Worm (Caenorhabditis elegans) whole organism, young adult: ENCODE results near the gene crp-1.

Experiments used
- F10E7.11 ChIP-seq: sonication (generic microtip); optimal IDR thresholded peaks from 2 replicates; lab custom pipeline; 2017; ENCODE audit warnings: mild to moderate bottlenecking, missing genetic modification characterization, moderate library complexity, missing compliant biosample characterization
- F57A8.1 ChIP-seq: fragments of 200-800 bp; sonication (Bioruptor generic); optimal IDR thresholded peaks from 2 replicates; lab custom pipeline; 2018; ENCODE audit warnings: mild to moderate bottlenecking, missing genetic modification characterization, moderate library complexity, missing compliant biosample characterization
- K11D2.4 ChIP-seq: fragments of 200-800 bp; sonication (Bioruptor generic); IDR thresholded peaks from 2 replicates; pipeline ENCODE4 v1.3.6; 2022; ENCODE audit warnings: missing genetic modification reagents, missing genetic modification characterization, missing compliant biosample characterization
- T07F8.4 ChIP-seq: sonication (generic microtip); optimal IDR thresholded peaks from 2 replicates; lab custom pipeline; 2016; ENCODE audit warnings: mild to moderate bottlenecking, missing genetic modification characterization, moderate library complexity, missing compliant biosample characterization
- Y53F4B.3 ChIP-seq: fragments of 200-800 bp; sonication (Bioruptor generic); IDR thresholded peaks from 2 replicates; pipeline ENCODE4 v1.3.6; 2022; ENCODE audit warnings: missing genetic modification reagents, missing genetic modification characterization, missing compliant biosample characterization
- Y53G8AR.9 ChIP-seq: fragments of 200-800 bp; sonication (Bioruptor generic); conservative IDR thresholded peaks from 2 replicates; pipeline ENCODE4 v1.3.6; 2022; ENCODE audit warnings: missing genetic modification reagents, missing genetic modification characterization, missing compliant biosample characterization
- Y79H2A.3 ChIP-seq: fragments of 200-800 bp; sonication (Bioruptor generic); conservative IDR thresholded peaks from 2 replicates; pipeline ENCODE4 v1.3.6; 2022; ENCODE audit warnings: missing genetic modification reagents, missing genetic modification characterization, missing compliant biosample characterization
- ZK185.1 ChIP-seq: sonication (generic microtip); optimal IDR thresholded peaks from 2 replicates; lab custom pipeline; 2016; ENCODE audit warnings: mild to moderate bottlenecking, missing genetic modification characterization, missing compliant biosample characterization; ENCODE audit not compliant: poor library complexity, severe bottlenecking
- attf-5 ChIP-seq: fragments of 200-800 bp; sonication (Bioruptor generic); optimal IDR thresholded peaks from 2 replicates; lab custom pipeline; 2018; ENCODE audit warnings: mild to moderate bottlenecking, missing genetic modification characterization, missing compliant biosample characterization
- attf-6 ChIP-seq: fragments of 200-800 bp; sonication (Bioruptor generic); IDR thresholded peaks from 2 replicates; pipeline ENCODE4 v1.3.6; 2022; ENCODE audit warnings: missing genetic modification reagents, missing genetic modification characterization, missing compliant biosample characterization
- ccch-3 ChIP-seq: fragments of 200-800 bp; sonication (Bioruptor generic); optimal IDR thresholded peaks from 2 replicates; lab custom pipeline; 2018; ENCODE audit warnings: mild to moderate bottlenecking, missing genetic modification characterization, missing compliant biosample characterization
- cebp-1 ChIP-seq, 2 experiments: fragments of 200-800 bp in 1 of 2; sonication (Bioruptor generic) in 1 of 2; sonication (generic microtip) in 1 of 2; IDR thresholded peaks in 1 of 2; optimal IDR thresholded peaks in 1 of 2; 2 replicates each; pipeline versions ENCODE4 v1.3.6 to Lab custom; 2017 to 2022; ENCODE audit warnings: missing compliant biosample characterization in 2 of 2, missing genetic modification characterization in 2 of 2, mild to moderate bottlenecking in 1 of 2, missing genetic modification reagents in 1 of 2, moderate library complexity in 1 of 2
- cebp-2 ChIP-seq: fragments of 200-800 bp; sonication (Bioruptor generic); IDR thresholded peaks from 2 replicates; pipeline ENCODE4 v1.3.6; 2022; ENCODE audit warnings: missing genetic modification characterization, missing compliant biosample characterization
- chd-7 ChIP-seq: sonication (generic microtip); optimal IDR thresholded peaks from 2 replicates; lab custom pipeline; 2016; ENCODE audit warnings: mild to moderate bottlenecking, missing genetic modification characterization, moderate library complexity, missing compliant biosample characterization
- dox-1 ChIP-seq: fragments of 200-800 bp; sonication (Bioruptor generic); IDR thresholded peaks from 2 replicates; pipeline ENCODE4 v1.3.6; 2022; ENCODE audit warnings: missing genetic modification reagents, missing genetic modification characterization, missing compliant biosample characterization
- efl-1 ChIP-seq: fragments of 150-350 bp; optimal IDR thresholded peaks from 2 replicates; lab custom pipeline; 2014; ENCODE audit warnings: missing biosample characterization, missing genetic modification reagents, missing genetic modification characterization
- him-1 ChIP-seq: sonication (generic microtip); optimal IDR thresholded peaks from 2 replicates; lab custom pipeline; 2016; ENCODE audit warnings: missing genotype, missing genetic modification reagents, missing genetic modification characterization, missing compliant biosample characterization
- hlh-12 ChIP-seq: sonication (generic microtip); optimal IDR thresholded peaks from 2 replicates; lab custom pipeline; 2016; ENCODE audit warnings: missing genetic modification characterization, missing compliant biosample characterization
- hmg-20 ChIP-seq: fragments of 200-800 bp; sonication (Bioruptor generic); IDR thresholded peaks from 2 replicates; pipeline ENCODE4 v1.3.6; 2022; ENCODE audit warnings: missing genetic modification reagents, missing genetic modification characterization, missing compliant biosample characterization
- lag-1 ChIP-seq: fragments of 200-800 bp; sonication (Bioruptor generic); IDR thresholded peaks from 2 replicates; pipeline ENCODE4 v1.3.6; 2022; ENCODE audit warnings: missing genetic modification reagents, missing genetic modification characterization, missing compliant biosample characterization
- let-607 ChIP-seq, 2 experiments: fragments of 200-800 bp in 1 of 2; sonication (Bioruptor generic) in 1 of 2; sonication (generic microtip) in 1 of 2; optimal IDR thresholded peaks; 2 replicates each; lab custom pipeline; 2016 to 2018; ENCODE audit warnings: mild to moderate bottlenecking in 2 of 2, missing compliant biosample characterization in 2 of 2, missing genetic modification characterization in 2 of 2, moderate library complexity in 2 of 2, missing genotype in 1 of 2
- lin-35 ChIP-seq, 3 experiments: fragments of 150-350 bp in 2 of 3; sonication (generic microtip) in 1 of 3; optimal IDR thresholded peaks; 2 replicates each; lab custom pipeline; 2014 to 2018; ENCODE audit warnings: missing biosample characterization in 3 of 3, missing genetic modification characterization in 3 of 3, missing genetic modification reagents in 3 of 3
- lsy-27 ChIP-seq: sonication (generic microtip); optimal IDR thresholded peaks from 2 replicates; lab custom pipeline; 2017; ENCODE audit warnings: missing genetic modification characterization, mild to moderate bottlenecking, missing compliant biosample characterization, antibody characterized with exemption, missing genotype, borderline replicate concordance; ENCODE audit not compliant: insufficient read depth
- madf-10 ChIP-seq: sonication (generic microtip); optimal IDR thresholded peaks from 2 replicates; lab custom pipeline; 2016; ENCODE audit warnings: mild to moderate bottlenecking, missing genetic modification characterization, missing compliant biosample characterization
- madf-8 ChIP-seq: fragments of 200-800 bp; sonication (Bioruptor generic); conservative IDR thresholded peaks from 2 replicates; pipeline ENCODE4 v1.3.6; 2022; ENCODE audit warnings: missing genetic modification reagents, missing genetic modification characterization, missing compliant biosample characterization
- mxl-1 ChIP-seq: sonication (generic microtip); optimal IDR thresholded peaks from 2 replicates; lab custom pipeline; 2016; ENCODE audit warnings: missing genetic modification characterization, missing compliant biosample characterization
- nfyb-1 ChIP-seq: fragments of 200-800 bp; sonication (Bioruptor generic); IDR thresholded peaks from 2 replicates; pipeline ENCODE4 v1.3.6; 2022; ENCODE audit warnings: missing genetic modification reagents, missing genetic modification characterization, missing compliant biosample characterization
- nhr-27 ChIP-seq: fragments of 200-800 bp; sonication (Bioruptor generic); optimal IDR thresholded peaks from 2 replicates; lab custom pipeline; 2018; ENCODE audit warnings: mild to moderate bottlenecking, missing genetic modification characterization, moderate library complexity, missing compliant biosample characterization
- nhr-80 ChIP-seq: sonication (generic microtip); optimal IDR thresholded peaks from 2 replicates; lab custom pipeline; 2016; ENCODE audit warnings: missing genetic modification characterization, missing compliant biosample characterization
- nhr-90 ChIP-seq: sonication (generic microtip); optimal IDR thresholded peaks from 2 replicates; lab custom pipeline; 2016; ENCODE audit warnings: missing genotype, mild to moderate bottlenecking, missing genetic modification characterization, missing compliant biosample characterization
- pbrm-1 ChIP-seq: fragments of 200-800 bp; sonication (Bioruptor generic); IDR thresholded peaks from 2 replicates; pipeline ENCODE4 v1.3.6; 2022; ENCODE audit warnings: missing genetic modification reagents, missing genetic modification characterization, missing compliant biosample characterization
- rec-8 ChIP-seq, 2 experiments: sonication (generic microtip); optimal IDR thresholded peaks; 2 replicates each; lab custom pipeline; 2016; ENCODE audit warnings: mild to moderate bottlenecking in 2 of 2, missing genetic modification characterization in 2 of 2, missing genetic modification reagents in 2 of 2, missing genotype in 2 of 2, missing biosample characterization in 1 of 2, missing compliant biosample characterization in 1 of 2, moderate library complexity in 1 of 2
- sdz-38 ChIP-seq: sonication (generic microtip); optimal IDR thresholded peaks from 2 replicates; lab custom pipeline; 2016; ENCODE audit warnings: missing genotype, missing genetic modification characterization, missing compliant biosample characterization
- sea-2 ChIP-seq: fragments of 200-800 bp; sonication (Bioruptor generic); IDR thresholded peaks from 2 replicates; pipeline ENCODE4 v1.3.6; 2022; ENCODE audit warnings: missing genetic modification characterization, missing compliant biosample characterization
- snpc-1.3 ChIP-seq: sonication (generic microtip); optimal IDR thresholded peaks from 2 replicates; lab custom pipeline; 2017; ENCODE audit warnings: missing genetic modification characterization, mild to moderate bottlenecking, missing compliant biosample characterization, antibody characterized with exemption, moderate library complexity, missing genotype, missing genetic modification reagents; ENCODE audit not compliant: insufficient read depth
- tbx-9 ChIP-seq: sonication (generic microtip); optimal IDR thresholded peaks from 2 replicates; lab custom pipeline; 2016; ENCODE audit warnings: borderline replicate concordance, missing genetic modification characterization, inconsistent platforms, missing compliant biosample characterization
- xnd-1 ChIP-seq: sonication (generic microtip); optimal IDR thresholded peaks from 2 replicates; lab custom pipeline; 2016; ENCODE audit warnings: missing genotype, missing genetic modification reagents, missing genetic modification characterization, missing compliant biosample characterization
- ztf-28 ChIP-seq: fragments of 200-800 bp; sonication (Bioruptor generic); IDR thresholded peaks from 2 replicates; pipeline ENCODE4 v1.3.6; 2022; ENCODE audit warnings: missing genetic modification reagents, missing genetic modification characterization, missing compliant biosample characterization

crp-1 gene

DNA sequence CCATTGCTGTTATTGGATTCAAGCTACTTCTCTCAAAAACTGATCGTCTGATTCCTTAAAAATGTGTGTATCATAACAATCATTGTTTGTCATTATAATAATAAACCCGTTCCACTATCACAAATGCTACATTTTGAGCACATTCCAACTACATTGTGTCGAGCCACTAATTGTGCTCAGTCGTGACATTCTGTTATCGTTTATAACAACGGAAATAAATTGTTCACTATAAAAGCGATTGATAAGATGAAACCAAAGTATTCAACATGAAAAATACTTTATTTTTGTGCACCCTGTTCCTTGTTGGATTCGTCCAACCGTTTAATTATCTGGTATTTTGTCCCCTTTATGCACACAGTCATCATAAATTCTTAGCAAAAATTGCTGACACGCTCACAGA lies 14.8 kb downstream of the crp-1 start, which contains the start of gene ugt-33:
Gene ugt-33 (plus strand): TSS at position 260 of the 400 bp plus-strand sequence.
- no peak for TF ChIP-seq cebp-2 (GFP tag; lab: Robert Waterston, UW)
- TF ChIP-seq nhr-80 (tag; lab: Kevin White, UChicago): peak; percentile 47

ce11 chrV:10496733-10497132 lies 18.4 kb downstream of the crp-1 start, which contains the start of gene C35A5.4:
TSS of gene C35A5.4 (plus strand) at chrV:10497033.
- TF ChIP-seq lag-1 (GFP tag; lab: Robert Waterston, UW) (no peak), snpc-1.3 (no peak), attf-6 (GFP tag; lab: Robert Waterston, UW) (no peak), nhr-27 (tag; lab: Kevin White, UChicago) (no peak), xnd-1 (tag; lab: Kevin White, UChicago) (no peak), ztf-28 (GFP tag; lab: Robert Waterston, UW) (no peak)

DNA sequence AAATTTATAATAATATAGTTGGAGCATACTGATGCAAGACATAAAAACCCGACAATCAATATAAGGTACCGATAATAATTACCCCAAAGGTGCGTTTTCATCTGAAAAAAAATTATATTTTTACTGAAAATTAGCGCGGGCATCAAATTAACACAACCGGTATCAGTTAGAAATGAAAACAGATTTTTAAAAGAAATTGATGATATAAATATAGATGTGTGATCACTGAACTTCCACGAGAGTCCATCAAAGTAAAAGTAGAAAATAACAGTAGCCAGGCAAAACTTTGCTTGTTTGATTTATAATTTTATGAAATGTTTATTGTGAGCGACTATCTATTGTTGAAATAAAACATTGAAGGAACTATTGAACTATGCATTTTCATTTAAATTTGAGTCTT lies 22.9 kb downstream of the crp-1 start, which contains the start of gene C35A5.3:
Gene C35A5.3 (minus strand): TSS at position 101 of the 400 bp plus-strand sequence.
- TF ChIP-seq T07F8.4 (no peak), nhr-90 (no peak), cebp-1 (GFP tag; IDR thresholded peaks at IDR 0.05; lab: Robert Waterston, UW) (no peak), cebp-1 (tag; optimal IDR thresholded peaks at IDR 0.05; lab: Kevin White, UChicago) (no peak), efl-1 (GFP tag; lab: Kevin White, UChicago) (no peak), tbx-9 (tag; lab: Kevin White, UChicago) (no peak), attf-6 (GFP tag; lab: Robert Waterston, UW) (no peak), hmg-20 (GFP tag; lab: Robert Waterston, UW) (no peak), sea-2 (GFP tag; lab: Robert Waterston, UW) (no peak), rec-8 (tag; optimal IDR thresholded peaks at IDR 0.05; lab: Kevin White, UChicago) (no peak), Y79H2A.3 (GFP tag; lab: Robert Waterston, UW) (no peak), ZK185.1 (tag; lab: Kevin White, UChicago) (no peak), dox-1 (GFP tag; lab: Robert Waterston, UW) (no peak), pbrm-1 (GFP tag; lab: Robert Waterston, UW) (no peak), K11D2.4 (GFP tag; lab: Robert Waterston, UW) (no peak), lin-35 (GFP tag; optimal IDR thresholded peaks at IDR 0.05; lab: Kevin White, UChicago) (no peak), F57A8.1 (GFP tag; lab: Kevin White, UChicago) (no peak), attf-5 (GFP tag; lab: Kevin White, UChicago) (no peak), hlh-12 (tag; lab: Kevin White, UChicago) (no peak), F10E7.11 (no peak), chd-7 (tag; lab: Kevin White, UChicago) (no peak)

DNA sequence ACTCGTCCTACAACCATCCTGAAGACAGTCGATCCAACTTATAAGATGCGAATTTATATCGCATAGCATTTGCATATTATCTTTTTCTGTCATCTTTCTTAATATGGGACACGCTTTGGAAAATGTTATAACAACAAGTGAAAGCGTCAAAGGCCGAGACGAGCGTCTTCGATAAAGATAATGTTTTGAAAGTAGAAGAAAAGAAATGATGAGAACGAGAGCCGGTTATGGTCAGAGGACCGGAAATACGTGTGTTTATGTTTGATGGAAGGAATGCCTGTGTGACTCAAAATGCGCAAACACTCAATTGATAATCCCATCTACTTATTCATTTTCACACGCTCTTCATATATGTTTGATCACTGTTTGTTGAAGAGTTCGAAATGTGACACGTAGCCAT lies 24.6 kb downstream of the crp-1 start, which contains the start of gene C35A5.11:
Gene C35A5.11 (minus strand): TSS at position 101 of the 400 bp plus-strand sequence.
- TF ChIP-seq madf-8 (GFP tag; lab: Robert Waterston, UW) (no peak), nfyb-1 (no peak), madf-10 (tag; lab: Kevin White, UChicago) (no peak), sdz-38 (tag; lab: Kevin White, UChicago) (no peak), ccch-3 (GFP tag; lab: Kevin White, UChicago) (no peak), cebp-2 (GFP tag; lab: Robert Waterston, UW) (no peak), mxl-1 (no peak), lsy-27 (tag; lab: Kevin White, UChicago) (no peak), him-1 (no peak), let-607 (tag; optimal IDR thresholded peaks at IDR 0.05; lab: Kevin White, UChicago) (no peak), Y53F4B.3 (GFP tag; lab: Robert Waterston, UW) (no peak), Y53G8AR.9 (GFP tag; lab: Robert Waterston, UW) (no peak), F10E7.11 (no peak), ztf-28 (GFP tag; lab: Robert Waterston, UW) (no peak), hlh-12 (tag; lab: Kevin White, UChicago) (no peak)
